Worm (Caenorhabditis elegans): ENCODE data around the gene ndab-2.

DNA sequence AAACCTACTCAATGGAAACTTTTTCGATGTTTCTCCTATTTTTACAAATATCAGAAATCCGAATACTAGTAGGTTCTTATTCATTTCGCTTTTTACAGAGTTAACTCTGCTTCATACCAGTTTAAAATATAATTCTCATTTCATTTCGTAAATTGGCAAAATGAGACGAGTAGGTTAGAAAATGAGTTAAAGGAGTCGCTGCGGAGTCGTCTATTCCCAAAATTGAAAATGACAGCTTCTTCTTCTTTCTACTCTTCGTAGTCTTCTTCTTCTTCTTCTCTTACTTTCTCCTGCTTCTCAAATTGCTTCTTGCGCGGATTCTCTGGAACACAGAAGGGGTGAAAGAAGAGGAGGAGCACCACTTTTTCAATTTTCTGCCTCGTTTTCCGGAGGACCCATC, 35.8 kb upstream of the ndab-2 start, which contains the start of gene glr-2:
- TF ChIP-seq skn-1 (tag; optimal IDR thresholded peaks at IDR 0.05) (no peak), elt-1 (tag; optimal IDR thresholded peaks at IDR 0.05) (no peak), lsy-2 (tag; optimal IDR thresholded peaks at IDR 0.05) (no peak), C34F6.9 (tag; optimal IDR thresholded peaks at IDR 0.05) (no peak), lin-13 (GFP tag; optimal IDR thresholded peaks at IDR 0.05) (no peak), snpc-4 (tag; optimal IDR thresholded peaks at IDR 0.05) (no peak), blmp-1 (tag; optimal IDR thresholded peaks at IDR 0.05; ENCODE audit: insufficient read depth) (no peak), zag-1 (tag; optimal IDR thresholded peaks at IDR 0.05) (no peak), nhr-12 (tag; optimal IDR thresholded peaks at IDR 0.05) (no peak), fos-1 (tag; optimal IDR thresholded peaks at IDR 0.05) (no peak), nhr-77 (tag; optimal IDR thresholded peaks at IDR 0.05) (no peak)
